Fruit fly (Drosophila melanogaster) whole organism, embryonic: ENCODE results near the gene CG12951.
A peak's percentile ranks its signal among the peaks of the same experiment; 100 is the strongest.

Experiments
- Awh ChIP-seq: fragments of 200-800 bp; sonication (Bioruptor generic); IDR thresholded peaks from 2 replicates; pipeline ENCODE4, ENCODE4 v1.3.6; 2022; ENCODE audit warnings: missing biosample characterization, missing genetic modification characterization
- CG11085 ChIP-seq: fragments of 200-800 bp; sonication (Bioruptor generic); IDR thresholded peaks from 2 replicates; pipeline ENCODE4 v1.3.6; 2022; ENCODE audit warnings: missing biosample characterization, missing genetic modification characterization
- CG11093 ChIP-seq: fragments of 200-800 bp; sonication (Bioruptor generic); IDR thresholded peaks from 3 replicates; pipeline ENCODE4 v1.3.6; 2022; ENCODE audit warnings: missing biosample characterization, missing genetic modification characterization
- CG12391 ChIP-seq: fragments of 200-800 bp; sonication (Bioruptor generic); optimal IDR thresholded peaks from 3 replicates; lab custom pipeline; 2018; ENCODE audit warnings: missing biosample characterization, mild to moderate bottlenecking, missing genetic modification characterization, moderate library complexity
- CG14965 ChIP-seq: fragments of 200-800 bp; sonication (Bioruptor generic); optimal IDR thresholded peaks from 2 replicates; lab custom pipeline; 2016; ENCODE audit warnings: missing biosample characterization, missing genetic modification characterization, borderline replicate concordance
- CG15601 ChIP-seq: fragments of 200-800 bp; sonication (Bioruptor generic); optimal IDR thresholded peaks from 3 replicates; lab custom pipeline; 2019; ENCODE audit warnings: missing biosample characterization, mild to moderate bottlenecking, missing genetic modification characterization, moderate library complexity
- CG16863 ChIP-seq: fragments of 200-800 bp; sonication (Bioruptor generic); optimal IDR thresholded peaks from 3 replicates; lab custom pipeline; 2016; ENCODE audit warnings: missing biosample characterization, missing genetic modification characterization
- CG17359 ChIP-seq: fragments of 200-800 bp; sonication (Bioruptor generic); optimal IDR thresholded peaks from 3 replicates; lab custom pipeline; 2018; ENCODE audit warnings: missing biosample characterization, mild to moderate bottlenecking, missing genetic modification characterization, moderate library complexity
- CG2120 ChIP-seq: fragments of 200-800 bp; sonication (Bioruptor generic); optimal IDR thresholded peaks from 3 replicates; lab custom pipeline; 2016; ENCODE audit warnings: missing biosample characterization, missing genetic modification characterization
- CG31441 ChIP-seq: fragments of 200-800 bp; sonication (Bioruptor generic); IDR thresholded peaks from 2 replicates; pipeline ENCODE4 v1.3.6; 2022; ENCODE audit warnings: missing biosample characterization, missing genetic modification characterization
- CG34376 ChIP-seq: fragments of 200-800 bp; sonication (Bioruptor generic); optimal IDR thresholded peaks from 2 replicates; lab custom pipeline; 2018; ENCODE audit warnings: missing biosample characterization, mild to moderate bottlenecking, missing genetic modification characterization
- CG4282 ChIP-seq: fragments of 200-800 bp; sonication (Bioruptor generic); optimal IDR thresholded peaks from 2 replicates; lab custom pipeline; 2016; ENCODE audit warnings: missing biosample characterization, missing genetic modification characterization
- CG4360 ChIP-seq: fragments of 200-800 bp; sonication (Bioruptor generic); IDR thresholded peaks from 2 replicates; pipeline ENCODE4 v1.3.6; 2022; ENCODE audit warnings: missing biosample characterization, missing genetic modification characterization
- CG6175 ChIP-seq: fragments of 200-800 bp; sonication (Bioruptor generic); IDR thresholded peaks from 3 replicates; pipeline ENCODE4 v1.3.6; 2022; ENCODE audit warnings: missing biosample characterization, missing genetic modification characterization
- CG7556 ChIP-seq: fragments of 200-800 bp; sonication (Bioruptor generic); optimal IDR thresholded peaks from 2 replicates; lab custom pipeline; 2017; ENCODE audit warnings: missing biosample characterization, mild to moderate bottlenecking, missing genetic modification characterization
- CG9817 ChIP-seq: fragments of 200-800 bp; sonication (Bioruptor generic); optimal IDR thresholded peaks from 2 replicates; lab custom pipeline; 2018; ENCODE audit warnings: missing biosample characterization, mild to moderate bottlenecking, missing genetic modification characterization, moderate library complexity
- HLHmδ ChIP-seq: fragments of 200-800 bp; sonication (Bioruptor generic); optimal IDR thresholded peaks from 2 replicates; lab custom pipeline; 2018; ENCODE audit warnings: missing biosample characterization, mild to moderate bottlenecking, missing genetic modification characterization, moderate library complexity
- Hr39 ChIP-seq: fragments of >200 bp; optimal IDR thresholded peaks from 2 replicates; lab custom pipeline; 2017
- Lhr ChIP-seq: fragments of 200-800 bp; sonication (Bioruptor generic); optimal IDR thresholded peaks from 3 replicates; lab custom pipeline; 2017; ENCODE audit warnings: mild to moderate bottlenecking, missing biosample characterization, missing genetic modification reagents, missing genetic modification characterization
- Meics ChIP-seq: fragments of 200-800 bp; sonication (Bioruptor generic); optimal IDR thresholded peaks from 2 replicates; lab custom pipeline; 2017; ENCODE audit warnings: missing biosample characterization, mild to moderate bottlenecking, missing genetic modification characterization
- NFAT ChIP-seq: fragments of 200-800 bp; sonication (Bioruptor generic); IDR thresholded peaks from 2 replicates; pipeline ENCODE4 v1.3.6; 2022; ENCODE audit warnings: missing biosample characterization, missing genetic modification characterization
- Nf-YB ChIP-seq: fragments of 200-800 bp; sonication (Bioruptor generic); optimal IDR thresholded peaks from 3 replicates; lab custom pipeline; 2019; ENCODE audit warnings: missing biosample characterization, mild to moderate bottlenecking, missing genetic modification characterization, moderate library complexity
- Oli ChIP-seq: fragments of 200-800 bp; sonication (Bioruptor generic); optimal IDR thresholded peaks from 2 replicates; lab custom pipeline; 2018; ENCODE audit warnings: missing biosample characterization, mild to moderate bottlenecking, missing genetic modification characterization, moderate library complexity
- Pdp1 ChIP-seq, 2 experiments: fragments of 200-800 bp; sonication (Bioruptor generic); optimal IDR thresholded peaks; 3 replicates each; lab custom pipeline; 2016; ENCODE audit warnings: missing biosample characterization in 2 of 2, missing genetic modification characterization in 2 of 2, mild to moderate bottlenecking in 1 of 2, moderate library complexity in 1 of 2
- Rfx ChIP-seq: fragments of 200-800 bp; sonication (Bioruptor generic); IDR thresholded peaks from 2 replicates; pipeline ENCODE4 v1.3.6; 2022; ENCODE audit warnings: missing biosample characterization, missing genetic modification characterization
- Rx ChIP-seq: fragments of 200-800 bp; sonication (Bioruptor generic); IDR thresholded peaks from 2 replicates; pipeline ENCODE4 v1.3.6; 2022; ENCODE audit warnings: missing biosample characterization, missing genetic modification characterization
- Xbp1 ChIP-seq: fragments of 200-800 bp; sonication (Bioruptor generic); optimal IDR thresholded peaks from 3 replicates; lab custom pipeline; 2016; ENCODE audit warnings: missing biosample characterization, mild to moderate bottlenecking, missing genetic modification characterization
- cwo ChIP-seq: fragments of 200-800 bp; sonication (Bioruptor generic); optimal IDR thresholded peaks from 3 replicates; lab custom pipeline; 2017; ENCODE audit warnings: missing biosample characterization, missing genetic modification characterization, mild to moderate bottlenecking, moderate library complexity, missing genetic modification reagents
- da ChIP-seq: fragments of 200-800 bp; sonication (Bioruptor generic); optimal IDR thresholded peaks from 2 replicates; lab custom pipeline; 2016; ENCODE audit warnings: missing biosample characterization, missing genetic modification characterization
- disco-r ChIP-seq: fragments of 200-800 bp; sonication (Bioruptor generic); optimal IDR thresholded peaks from 2 replicates; lab custom pipeline; 2016; ENCODE audit warnings: missing biosample characterization, missing genetic modification characterization
- esg ChIP-seq: fragments of 200-800 bp; sonication (Bioruptor generic); conservative IDR thresholded peaks from 2 replicates; pipeline ENCODE4 v1.3.6; 2022; ENCODE audit warnings: missing biosample characterization, missing genetic modification characterization
- fd3F ChIP-seq: fragments of 200-800 bp; sonication (Bioruptor generic); optimal IDR thresholded peaks from 2 replicates; lab custom pipeline; 2018; ENCODE audit warnings: missing biosample characterization, mild to moderate bottlenecking, missing genetic modification characterization, moderate library complexity
- ftz-f1 ChIP-seq: fragments of 200-800 bp; sonication (Bioruptor generic); optimal IDR thresholded peaks from 2 replicates; lab custom pipeline; 2016; ENCODE audit warnings: missing biosample characterization, missing genetic modification characterization
- gcm2 ChIP-seq: fragments of 200-800 bp; sonication (Bioruptor generic); optimal IDR thresholded peaks from 2 replicates; lab custom pipeline; 2016; ENCODE audit warnings: missing biosample characterization, missing genetic modification characterization
- gem ChIP-seq: fragments of 200-800 bp; sonication (Bioruptor generic); optimal IDR thresholded peaks from 2 replicates; lab custom pipeline; 2019; ENCODE audit warnings: missing biosample characterization, mild to moderate bottlenecking, missing genetic modification characterization, moderate library complexity
- gfzf ChIP-seq: fragments of 200-800 bp; sonication (Bioruptor generic); optimal IDR thresholded peaks from 2 replicates; lab custom pipeline; 2016; ENCODE audit warnings: missing biosample characterization, mild to moderate bottlenecking, missing genetic modification characterization, moderate library complexity
- grau ChIP-seq: fragments of 200-800 bp; optimal IDR thresholded peaks from 3 replicates; lab custom pipeline; 2019; ENCODE audit warnings: missing biosample characterization, mild to moderate bottlenecking, missing genetic modification characterization, moderate library complexity
- her ChIP-seq: fragments of 200-800 bp; sonication (Bioruptor generic); optimal IDR thresholded peaks from 2 replicates; lab custom pipeline; 2016; ENCODE audit warnings: missing biosample characterization, missing genetic modification characterization
- hth ChIP-seq: fragments of >200 bp; optimal IDR thresholded peaks from 2 replicates; lab custom pipeline; 2017; ENCODE audit warnings: inconsistent platforms
- insv ChIP-seq, 2 experiments: fragments of 200-800 bp; sonication (Bioruptor generic); optimal IDR thresholded peaks; 3 replicates each; lab custom pipeline; 2016 to 2018; ENCODE audit warnings: missing biosample characterization in 2 of 2, missing genetic modification characterization in 2 of 2
- kni ChIP-seq: fragments of 200-800 bp; sonication (Bioruptor generic); optimal IDR thresholded peaks from 3 replicates; lab custom pipeline; 2017; ENCODE audit warnings: mild to moderate bottlenecking, missing biosample characterization, missing genetic modification reagents, missing genetic modification characterization
- maf-S ChIP-seq: fragments of 200-800 bp; sonication (Bioruptor generic); optimal IDR thresholded peaks from 2 replicates; lab custom pipeline; 2016; ENCODE audit warnings: missing biosample characterization, missing genetic modification characterization
- pan ChIP-seq, 4 experiments: fragments of >200 bp in 3 of 4; fragments of 200-800 bp in 1 of 4; sonication (Bioruptor generic) in 1 of 4; optimal IDR thresholded peaks in 3 of 4; IDR thresholded peaks in 1 of 4; 2 replicates each; pipeline versions ENCODE4 v1.3.6 to Lab custom; 2017 to 2022; ENCODE audit warnings: missing biosample characterization in 2 of 4, missing genetic modification characterization in 2 of 4, mixed read lengths in 1 of 4
- pzg ChIP-seq: fragments of 200-800 bp; sonication (Bioruptor generic); optimal IDR thresholded peaks from 3 replicates; lab custom pipeline; 2018; ENCODE audit warnings: missing biosample characterization, mild to moderate bottlenecking, missing genetic modification characterization, moderate library complexity
- repo ChIP-seq: fragments of 200-800 bp; sonication (Bioruptor generic); optimal IDR thresholded peaks from 2 replicates; lab custom pipeline; 2016; ENCODE audit warnings: missing biosample characterization, missing genetic modification characterization
- sim ChIP-seq: fragments of 200-800 bp; sonication (Bioruptor generic); IDR thresholded peaks from 2 replicates; pipeline ENCODE4 v1.3.6; 2022; ENCODE audit warnings: missing biosample characterization, missing genetic modification characterization
- sna ChIP-seq: fragments of 200-800 bp; sonication (Bioruptor generic); IDR thresholded peaks from 2 replicates; pipeline ENCODE4 v1.3.6; 2022; ENCODE audit warnings: missing biosample characterization, missing genetic modification characterization; ENCODE audit not compliant: partially characterized antibody
- twi ChIP-seq: fragments of 200-800 bp; optimal IDR thresholded peaks from 2 replicates; lab custom pipeline; 2019; ENCODE audit warnings: missing biosample characterization, mild to moderate bottlenecking, missing genetic modification characterization, moderate library complexity
- tx ChIP-seq: fragments of 200-800 bp; sonication (Bioruptor generic); optimal IDR thresholded peaks from 2 replicates; lab custom pipeline; 2016; ENCODE audit warnings: missing biosample characterization, missing genetic modification characterization

Gene CG12951

dm6 chr3R:9337402-9338254, 7.5 kb upstream of the CG12951 start (continued):
- no peak for TF ChIP-seq grau
- TF ChIP-seq CG34376: peak; percentile 62
- TF ChIP-seq CG11093 (GFP tag; lab: Robert Waterston, UW): no peak
- no peak for TF ChIP-seq pan (optimal IDR thresholded peaks at IDR 0.05; lab: Kevin White, UChicago)
- TF ChIP-seq pan (GFP tag; optimal IDR thresholded peaks at IDR 0.05 in 1 of 2, IDR thresholded peaks at IDR 0.05 in 1 of 2): no peak
- TF ChIP-seq HLHmδ (GFP tag; lab: Kevin White, UChicago): peak; percentile 9
- no peak for TF ChIP-seq twi (tag; lab: Kevin White, UChicago)
- TF ChIP-seq Rx (GFP tag; lab: Robert Waterston, UW): no peak
- peak in 1 of 2 experiments; percentile 9 for TF ChIP-seq Pdp1 (GFP tag; optimal IDR thresholded peaks at IDR 0.05; lab: Kevin White, UChicago)
- no peak for TF ChIP-seq repo (GFP tag; lab: Kevin White, UChicago)
- TF ChIP-seq gcm2 (GFP tag; lab: Kevin White, UChicago): no peak
- no peak for TF ChIP-seq CG2120
- no peak for TF ChIP-seq Meics (GFP tag; lab: Kevin White, UChicago)
- TF ChIP-seq her (GFP tag; lab: Kevin White, UChicago): no peak
- no peak for TF ChIP-seq esg (GFP tag; lab: Robert Waterston, UW)
- no peak for TF ChIP-seq CG12391
- TF ChIP-seq gfzf (GFP tag; lab: Kevin White, UChicago): no peak
- no peak for TF ChIP-seq CG7556
- TF ChIP-seq fd3F (GFP tag; lab: Kevin White, UChicago): no peak
- TF ChIP-seq hth: no peak
- peak; percentile 77 for TF ChIP-seq ftz-f1 (GFP tag; lab: Kevin White, UChicago)
- no peak for TF ChIP-seq gem
- no peak for TF ChIP-seq CG9817 (tag; lab: Kevin White, UChicago)
- peak; percentile 4 for TF ChIP-seq cwo (GFP tag; lab: Kevin White, UChicago)
- no peak for TF ChIP-seq CG16863 (GFP tag; lab: Kevin White, UChicago)
- TF ChIP-seq Xbp1 (GFP tag; lab: Kevin White, UChicago): no peak
- no peak for TF ChIP-seq disco-r
- no peak for TF ChIP-seq da (GFP tag; lab: Kevin White, UChicago)
- TF ChIP-seq CG11085 (GFP tag; lab: Robert Waterston, UW): no peak
- no peak for TF ChIP-seq Lhr (GFP tag; lab: Kevin White, UChicago)
- no peak for TF ChIP-seq NFAT (GFP tag; lab: Robert Waterston, UW)
- TF ChIP-seq CG4360: no peak
- no peak for TF ChIP-seq CG15601 (tag; lab: Kevin White, UChicago)
- peak; percentile 25; the same call in 1 of the 2 replicates for TF ChIP-seq Rfx (GFP tag; lab: Robert Waterston, UW)
- TF ChIP-seq CG4282 (GFP tag; lab: Kevin White, UChicago): no peak
- TF ChIP-seq sna (GFP tag; lab: Robert Waterston, UW): no peak
- no peak for TF ChIP-seq kni
- TF ChIP-seq sim: no peak
- TF ChIP-seq insv (GFP tag; optimal IDR thresholded peaks at IDR 0.05; lab: Kevin White, UChicago): no peak
- no peak for TF ChIP-seq CG31441 (GFP tag; lab: Robert Waterston, UW)
- TF ChIP-seq CG14965: no peak
- no peak for TF ChIP-seq Hr39 (lab: Kevin White, UChicago)
- TF ChIP-seq CG6175 (GFP tag; lab: Robert Waterston, UW): no peak
- no peak for TF ChIP-seq Oli (tag; lab: Kevin White, UChicago)
- TF ChIP-seq Awh (GFP tag; lab: Robert Waterston, UW): no peak
- no peak for TF ChIP-seq tx
- no peak for TF ChIP-seq CG17359 (tag; lab: Kevin White, UChicago)
- no peak for TF ChIP-seq pzg (GFP tag; lab: Kevin White, UChicago)
- TF ChIP-seq Nf-YB (GFP tag; lab: Kevin White, UChicago): no peak
- TF ChIP-seq maf-S (GFP tag; lab: Kevin White, UChicago): no peak
